Fruit fly (Drosophila melanogaster) whole organism: ENCODE measurements around the gene CG2924.

ENCODE experiments used
- CG8478 ChIP-seq: fragments of >200 bp; optimal IDR thresholded peaks from 2 replicates; lab custom pipeline; 2018; ENCODE audit warnings: inconsistent platforms
- Dll ChIP-seq: fragments of >200 bp; optimal IDR thresholded peaks from 2 replicates; lab custom pipeline; 2017
- EcR ChIP-seq, 2 experiments: fragments of >200 bp; optimal IDR thresholded peaks; 2 replicates each; lab custom pipeline; 2017; ENCODE audit warnings: missing biosample characterization in 2 of 2, missing genetic modification characterization in 2 of 2, missing genetic modification reagents in 2 of 2
- pan ChIP-seq: fragments of >200 bp; optimal IDR thresholded peaks from 2 replicates; lab custom pipeline; 2017
- psq ChIP-seq: fragments of >200 bp; optimal IDR thresholded peaks from 2 replicates; lab custom pipeline; 2017
- usp ChIP-seq: fragments of >200 bp; optimal IDR thresholded peaks from 2 replicates; lab custom pipeline; 2017; ENCODE audit warnings: missing biosample characterization, missing genetic modification characterization, mixed read lengths

Gene CG2924

DNA sequence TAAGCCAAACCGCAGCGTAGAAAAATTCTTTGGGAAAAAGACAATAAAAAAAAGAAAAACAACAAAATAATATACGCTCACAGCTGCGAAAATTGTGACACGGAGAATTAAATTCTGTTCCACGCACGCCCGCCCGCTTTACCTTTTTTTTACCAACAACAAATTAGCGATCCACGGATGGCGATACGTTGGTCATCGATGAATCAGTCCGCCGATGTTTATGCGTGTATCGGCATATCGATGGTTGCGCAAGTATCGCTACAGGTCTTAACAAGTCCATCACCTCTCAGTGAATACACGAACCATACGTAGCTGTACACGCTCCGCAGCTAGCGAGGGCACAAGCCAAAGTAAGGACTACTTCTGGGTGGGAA is at the start of gene CG2924:
TSS of gene CG2924 (minus strand) at position 205 of the 374 bp plus-strand sequence.
- TF ChIP-seq CG8478 (lab: Kevin White, UChicago) (no peak), usp (GFP tag; lab: Kevin White, UChicago) (no peak), EcR (GFP tag; optimal IDR thresholded peaks at IDR 0.05; lab: Kevin White, UChicago) (no peak), psq (lab: Kevin White, UChicago) (no peak), pan (lab: Kevin White, UChicago) (no peak), Dll (lab: Kevin White, UChicago) (no peak)

DNA sequence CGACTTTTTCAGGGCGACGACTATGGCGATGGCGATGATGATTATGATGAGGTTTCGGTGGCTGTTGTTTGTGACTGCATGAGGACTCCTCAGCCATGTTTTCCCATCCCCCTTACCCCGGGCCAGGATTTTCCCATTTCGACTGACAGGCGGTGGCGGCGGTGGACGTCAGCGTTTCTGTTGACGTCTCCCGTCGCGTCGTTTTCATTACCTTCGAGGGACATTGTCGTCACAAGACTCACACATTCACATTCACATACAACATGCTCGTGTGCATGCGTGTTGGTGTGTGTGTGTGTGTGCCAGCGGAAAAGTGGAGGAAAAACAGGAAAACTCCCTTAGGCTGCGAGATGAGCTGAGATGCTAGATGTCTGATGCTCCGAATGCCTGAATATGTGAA is 49.2 kb upstream of the CG2924 start:
- TF ChIP-seq Dll (lab: Kevin White, UChicago) (no peak), EcR (GFP tag; optimal IDR thresholded peaks at IDR 0.05; lab: Kevin White, UChicago) (no peak), usp (GFP tag; lab: Kevin White, UChicago) (no peak), pan (lab: Kevin White, UChicago) (no peak), CG8478 (lab: Kevin White, UChicago) (no peak), psq (lab: Kevin White, UChicago) (no peak)

DNA sequence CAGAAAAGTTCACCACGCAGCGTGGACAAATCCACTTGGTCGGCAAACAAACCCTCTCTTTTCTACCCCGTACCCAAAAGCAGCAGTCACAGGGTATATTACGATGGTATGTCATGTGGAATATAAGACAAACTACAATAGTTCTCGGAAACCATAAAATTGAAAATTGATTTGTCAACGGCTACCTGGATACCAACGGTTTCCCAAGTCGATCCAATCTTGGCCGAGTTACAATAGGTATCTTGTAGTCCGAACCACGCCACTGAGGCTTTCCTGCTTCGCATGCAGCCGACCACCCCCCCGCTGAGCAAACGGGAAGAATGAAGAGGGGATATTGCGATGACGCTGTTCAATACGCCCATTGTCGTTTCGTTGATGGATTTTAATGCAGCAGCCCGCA is 47.8 kb upstream of the CG2924 start:
- TF ChIP-seq Dll (lab: Kevin White, UChicago) (no peak), pan (lab: Kevin White, UChicago) (peak; percentile 87)

- peak; percentile 95 for TF ChIP-seq Dll (lab: Kevin White, UChicago)
- no peak for TF ChIP-seq EcR (GFP tag; optimal IDR thresholded peaks at IDR 0.05; lab: Kevin White, UChicago)
Measured at dm6 chrX:2317347-2317832, 46.8 kb upstream of the CG2924 start.

- no peak for TF ChIP-seq usp (GFP tag; lab: Kevin White, UChicago)
- no peak for TF ChIP-seq Dll (lab: Kevin White, UChicago)
- no peak for TF ChIP-seq pan (lab: Kevin White, UChicago)
- TF ChIP-seq EcR (GFP tag; optimal IDR thresholded peaks at IDR 0.05; lab: Kevin White, UChicago), result no peak
- TF ChIP-seq psq (lab: Kevin White, UChicago), result no peak
- TF ChIP-seq CG8478 (lab: Kevin White, UChicago), result no peak
Measured at dm6 chrX:2308403-2308965, 37.9 kb upstream of the CG2924 start.

- TF ChIP-seq Dll (lab: Kevin White, UChicago), result no peak
- TF ChIP-seq CG8478 (lab: Kevin White, UChicago), result no peak
- no peak for TF ChIP-seq psq (lab: Kevin White, UChicago)
- TF ChIP-seq pan (lab: Kevin White, UChicago), result no peak
- TF ChIP-seq EcR (GFP tag; optimal IDR thresholded peaks at IDR 0.05; lab: Kevin White, UChicago), result no peak
- no peak for TF ChIP-seq usp (GFP tag; lab: Kevin White, UChicago)
Measured at dm6 chrX:2307564-2307963, 37.0 kb upstream of the CG2924 start.

dm6 chrX:2306760-2307159 is 36.2 kb upstream of the CG2924 start:
- no peak for TF ChIP-seq usp (GFP tag; lab: Kevin White, UChicago)

dm6 chrX:2306307-2306706 is 35.7 kb upstream of the CG2924 start:
- TF ChIP-seq CG8478 (lab: Kevin White, UChicago), result no peak
- peak; percentile 24 for TF ChIP-seq Dll (lab: Kevin White, UChicago)

- TF ChIP-seq CG8478 (lab: Kevin White, UChicago), result no peak
- TF ChIP-seq Dll (lab: Kevin White, UChicago), result peak; percentile 54
Measured at dm6 chrX:2305842-2306300, 35.3 kb upstream of the CG2924 start.

DNA sequence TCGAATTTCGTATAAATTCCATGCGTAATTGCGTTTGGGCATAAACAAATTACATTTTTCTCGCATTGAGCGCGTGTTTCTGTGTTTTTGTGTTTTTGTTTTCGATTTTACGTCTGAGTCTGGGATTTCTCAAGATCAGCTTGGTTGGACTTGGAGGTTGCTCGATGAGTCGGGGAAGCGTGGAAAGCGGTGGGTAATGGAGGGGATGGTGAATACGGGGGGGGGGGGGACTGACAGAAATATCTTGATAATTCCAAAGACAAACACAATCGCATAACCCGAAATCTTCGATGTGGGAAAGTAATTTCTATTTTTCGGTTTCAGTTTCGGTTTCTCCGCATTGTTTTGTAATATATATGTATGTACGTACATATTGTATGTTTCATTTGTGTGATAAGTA is 34.7 kb upstream of the CG2924 start:
- TF ChIP-seq pan (lab: Kevin White, UChicago) (no peak), Dll (lab: Kevin White, UChicago) (no peak), usp (GFP tag; lab: Kevin White, UChicago) (no peak), CG8478 (lab: Kevin White, UChicago) (no peak), EcR (GFP tag; optimal IDR thresholded peaks at IDR 0.05; lab: Kevin White, UChicago) (no peak), psq (lab: Kevin White, UChicago) (no peak)

- TF ChIP-seq psq (lab: Kevin White, UChicago) (no peak), CG8478 (lab: Kevin White, UChicago) (no peak), pan (lab: Kevin White, UChicago) (no peak), Dll (lab: Kevin White, UChicago) (no peak), EcR (GFP tag; optimal IDR thresholded peaks at IDR 0.05; lab: Kevin White, UChicago) (no peak), usp (GFP tag; lab: Kevin White, UChicago) (no peak)
Measured at dm6 chrX:2304514-2305235, 34.1 kb upstream of the CG2924 start.

dm6 chrX:2303771-2304513 is 33.4 kb upstream of the CG2924 start:
- TF ChIP-seq Dll (lab: Kevin White, UChicago) (peak; percentile 80), pan (lab: Kevin White, UChicago) (no peak)
